Worm (Caenorhabditis elegans) whole organism, L2 larva: Measurements from ENCODE around the gene srd-39.

ENCODE experiments used
- ZK546.5 ChIP-seq: sonication (generic microtip); optimal IDR thresholded peaks from 2 replicates; lab custom pipeline; 2017; ENCODE audit warnings: missing biosample characterization, missing genetic modification characterization
- ama-1 ChIP-seq: fragments of 150-350 bp; optimal IDR thresholded peaks from 2 replicates; lab custom pipeline; 2018; ENCODE audit warnings: inconsistent platforms
- ceh-16 ChIP-seq: fragments of 150-350 bp; optimal IDR thresholded peaks from 2 replicates; lab custom pipeline; 2014; ENCODE audit warnings: missing biosample characterization, missing genetic modification characterization
- ceh-82 ChIP-seq: fragments of 150-350 bp; optimal IDR thresholded peaks from 2 replicates; lab custom pipeline; 2014; ENCODE audit warnings: missing biosample characterization, missing genetic modification characterization
- crh-2 ChIP-seq: sonication (generic microtip); optimal IDR thresholded peaks from 2 replicates; lab custom pipeline; 2017; ENCODE audit warnings: missing biosample characterization, missing genetic modification characterization
- elt-1 ChIP-seq: fragments of 150-350 bp; optimal IDR thresholded peaks from 2 replicates; lab custom pipeline; 2014; ENCODE audit warnings: missing biosample characterization, missing genetic modification characterization
- nhr-21 ChIP-seq: fragments of 150-350 bp; optimal IDR thresholded peaks from 2 replicates; lab custom pipeline; 2014; ENCODE audit warnings: missing biosample characterization, missing genetic modification characterization
- nhr-23 ChIP-seq: fragments of 150-350 bp; optimal IDR thresholded peaks from 2 replicates; lab custom pipeline; 2014; ENCODE audit warnings: missing biosample characterization, missing genetic modification reagents, missing genetic modification characterization
- nhr-237 ChIP-seq: fragments of 150-350 bp; optimal IDR thresholded peaks from 2 replicates; lab custom pipeline; 2014; ENCODE audit warnings: missing biosample characterization, missing genetic modification characterization
- sma-9 ChIP-seq, 2 experiments: fragments of 150-350 bp in 1 of 2; sonication (generic microtip) in 1 of 2; optimal IDR thresholded peaks; 2 replicates each; lab custom pipeline; 2014 to 2016; ENCODE audit warnings: missing genetic modification characterization in 2 of 2, mild to moderate bottlenecking in 1 of 2, missing biosample characterization in 1 of 2, missing compliant biosample characterization in 1 of 2, missing genetic modification reagents in 1 of 2, moderate library complexity in 1 of 2

DNA sequence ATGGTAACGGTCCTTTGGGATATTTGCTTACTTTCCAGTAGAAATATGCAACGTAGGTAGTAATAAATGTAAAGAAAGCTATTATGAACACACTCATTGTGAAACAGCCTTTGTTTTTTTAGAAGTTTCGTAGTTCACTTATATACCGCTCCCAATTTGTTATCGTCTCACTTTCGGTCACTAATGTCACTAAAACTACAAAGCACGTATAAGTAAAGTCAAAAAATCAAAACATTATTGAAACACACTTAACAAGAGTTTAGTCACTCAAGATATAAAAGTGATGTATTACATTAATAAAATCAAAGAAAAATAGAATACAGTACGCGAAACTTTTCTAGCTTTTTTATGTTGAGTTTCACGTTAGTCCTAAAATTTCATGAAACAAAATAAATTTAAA is 26.3 kb downstream of the srd-39 start, which contains the start of gene cyp-14A3:
- TF ChIP-seq crh-2 (tag; lab: Kevin White, UChicago) = no peak
- no peak for TF ChIP-seq nhr-237 (tag; lab: Kevin White, UChicago)
- no peak for TF ChIP-seq elt-1 (tag; lab: Kevin White, UChicago)
- TF ChIP-seq ceh-82 (tag; lab: Kevin White, UChicago) = no peak
- TF ChIP-seq sma-9 (GFP tag; optimal IDR thresholded peaks at IDR 0.05; lab: Kevin White, UChicago) = no peak
- TF ChIP-seq sma-9 (tag; optimal IDR thresholded peaks at IDR 0.05; lab: Kevin White, UChicago) = no peak
- no peak for TF ChIP-seq nhr-23 (tag; lab: Kevin White, UChicago)
- no peak for TF ChIP-seq nhr-21
- no peak for TF ChIP-seq ceh-16
- TF ChIP-seq ZK546.5 (tag; lab: Kevin White, UChicago) = no peak
- no peak for TF ChIP-seq ama-1 (lab: Kevin White, UChicago)
